Fruit fly (Drosophila melanogaster) whole organism, wandering third instar larva: Measurements from ENCODE around the gene CG14074.
A peak's percentile ranks its signal among the peaks of the same experiment; 100 is the strongest.

Experiments
- Abd-B ChIP-seq: fragments of >200 bp; optimal IDR thresholded peaks from 2 replicates; lab custom pipeline; 2017; ENCODE audit warnings: missing biosample characterization, missing genetic modification characterization
- CG32264 ChIP-seq: fragments of 200-800 bp; sonication (Bioruptor generic); optimal IDR thresholded peaks from 2 replicates; lab custom pipeline; 2016; ENCODE audit warnings: missing biosample characterization, missing genetic modification characterization
- CG9705 ChIP-seq: fragments of 200-800 bp; sonication (Bioruptor generic); optimal IDR thresholded peaks from 2 replicates; lab custom pipeline; 2018; ENCODE audit warnings: missing biosample characterization, mild to moderate bottlenecking, missing genetic modification characterization
- Dif ChIP-seq: fragments of 200-275, 200-300 bp; sonication (Bioruptor generic); optimal IDR thresholded peaks from 2 replicates; lab custom pipeline; 2018; ENCODE audit warnings: missing biosample characterization, missing genetic modification characterization; ENCODE audit not compliant: partially characterized antibody
- GATAd ChIP-seq: sonication (Bioruptor generic); optimal IDR thresholded peaks from 2 replicates; lab custom pipeline; 2016; ENCODE audit warnings: missing biosample characterization, missing genetic modification characterization
- Hnf4 ChIP-seq: fragments of 200-800 bp; sonication (Bioruptor generic); optimal IDR thresholded peaks from 2 replicates; lab custom pipeline; 2016; ENCODE audit warnings: missing biosample characterization, mild to moderate bottlenecking, missing genetic modification characterization
- Hr78 ChIP-seq: fragments of >200 bp; optimal IDR thresholded peaks from 2 replicates; lab custom pipeline; 2017; ENCODE audit warnings: missing biosample characterization, missing genetic modification characterization
- Hr83 ChIP-seq: fragments of 200-300 bp; sonication (Bioruptor generic); optimal IDR thresholded peaks from 2 replicates; lab custom pipeline; 2016; ENCODE audit warnings: missing biosample characterization, mild to moderate bottlenecking, missing genetic modification characterization, moderate library complexity; ENCODE audit not compliant: poor library complexity, severe bottlenecking
- Jra ChIP-seq: sonication (Bioruptor generic); optimal IDR thresholded peaks from 2 replicates; lab custom pipeline; 2016; ENCODE audit warnings: missing biosample characterization, missing genetic modification characterization
- Mio ChIP-seq: sonication (Bioruptor generic); optimal IDR thresholded peaks from 2 replicates; lab custom pipeline; 2016; ENCODE audit warnings: missing biosample characterization, missing genetic modification characterization
- Myc ChIP-seq: fragments of >200 bp; optimal IDR thresholded peaks from 2 replicates; lab custom pipeline; 2017
- OdsH ChIP-seq: fragments of 200-800 bp; sonication (Bioruptor generic); optimal IDR thresholded peaks from 2 replicates; lab custom pipeline; 2016; ENCODE audit warnings: missing biosample characterization, mild to moderate bottlenecking, missing genetic modification characterization
- Rel ChIP-seq, 2 experiments: fragments of 200-800 bp; sonication (Bioruptor generic) in 1 of 2; optimal IDR thresholded peaks; 2 replicates in 1 of 2; 3 replicates in 1 of 2; lab custom pipeline; 2016 to 2019; ENCODE audit warnings: mild to moderate bottlenecking in 2 of 2, missing biosample characterization in 2 of 2, missing genetic modification characterization in 2 of 2, moderate library complexity in 1 of 2
- Sp1 ChIP-seq: fragments of 200-800 bp; sonication (Bioruptor generic); optimal IDR thresholded peaks from 3 replicates; lab custom pipeline; 2019; ENCODE audit warnings: missing biosample characterization, mild to moderate bottlenecking, missing genetic modification characterization, moderate library complexity
- Vsx2 ChIP-seq: fragments of 200-300, 225-300 bp; sonication (Bioruptor generic); optimal IDR thresholded peaks from 2 replicates; lab custom pipeline; 2018; ENCODE audit warnings: missing biosample characterization, missing genetic modification characterization; ENCODE audit not compliant: partially characterized antibody
- brk ChIP-seq: fragments of 200-800 bp; sonication (Bioruptor generic); optimal IDR thresholded peaks from 2 replicates; lab custom pipeline; 2016; ENCODE audit warnings: missing biosample characterization, mild to moderate bottlenecking, missing genetic modification characterization
- dl ChIP-seq, 2 experiments: fragments of 175-275, 200-275 bp in 1 of 2; fragments of 200-275 bp in 1 of 2; sonication (Bioruptor generic); optimal IDR thresholded peaks; lab custom pipeline; 2018; ENCODE audit warnings: mild to moderate bottlenecking in 2 of 2, missing biosample characterization in 2 of 2, missing genetic modification characterization in 2 of 2, moderate library complexity in 2 of 2; ENCODE audit not compliant: partially characterized antibody in 2 of 2, insufficient read depth in 1 of 2
- dmrt93B ChIP-seq: fragments of 200-800 bp; sonication (Bioruptor generic); optimal IDR thresholded peaks from 2 replicates; lab custom pipeline; 2018; ENCODE audit warnings: missing biosample characterization, mild to moderate bottlenecking, missing genetic modification characterization
- dsf ChIP-seq: sonication (Bioruptor generic); optimal IDR thresholded peaks from 2 replicates; lab custom pipeline; 2016; ENCODE audit warnings: missing biosample characterization, missing genetic modification characterization, borderline replicate concordance
- ey ChIP-seq: fragments of 200-800 bp; sonication (Bioruptor generic); optimal IDR thresholded peaks from 2 replicates; lab custom pipeline; 2016; ENCODE audit warnings: missing biosample characterization, missing genetic modification characterization
- foxo ChIP-seq, 2 experiments: fragments of 200-800 bp; sonication (Bioruptor generic); optimal IDR thresholded peaks; 2 replicates in 1 of 2; 3 replicates in 1 of 2; lab custom pipeline; 2016 to 2017; ENCODE audit warnings: missing biosample characterization in 2 of 2, missing genetic modification characterization in 2 of 2
- fru ChIP-seq: fragments of 200-800 bp; sonication (Bioruptor generic); optimal IDR thresholded peaks from 3 replicates; lab custom pipeline; 2016; ENCODE audit warnings: missing biosample characterization, mild to moderate bottlenecking, missing genetic modification characterization
- h ChIP-seq: fragments of 200-800 bp; sonication (Bioruptor generic); optimal IDR thresholded peaks from 3 replicates; lab custom pipeline; 2016; ENCODE audit warnings: missing biosample characterization, mild to moderate bottlenecking, missing genetic modification characterization
- jim ChIP-seq: fragments of 175-275, 200-325 bp; sonication (Bioruptor generic); optimal IDR thresholded peaks from 2 replicates; lab custom pipeline; 2016; ENCODE audit warnings: missing biosample characterization, mild to moderate bottlenecking, missing genetic modification characterization
- lola ChIP-seq: fragments of >200 bp; optimal IDR thresholded peaks from 2 replicates; lab custom pipeline; 2017; ENCODE audit warnings: missing biosample characterization, missing genetic modification characterization
- psq ChIP-seq: fragments of 200-800 bp; sonication (Bioruptor generic); optimal IDR thresholded peaks from 3 replicates; lab custom pipeline; 2017; ENCODE audit warnings: missing biosample characterization, mild to moderate bottlenecking, missing genetic modification characterization, moderate library complexity
- rgr ChIP-seq: fragments of 200-800 bp; sonication (Bioruptor generic); optimal IDR thresholded peaks from 3 replicates; lab custom pipeline; 2016; ENCODE audit warnings: missing biosample characterization, mild to moderate bottlenecking, missing genetic modification characterization
- sage ChIP-seq: fragments of 200-800 bp; sonication (Bioruptor generic); optimal IDR thresholded peaks from 2 replicates; lab custom pipeline; 2016; ENCODE audit warnings: missing biosample characterization, mild to moderate bottlenecking, missing genetic modification characterization
- sv ChIP-seq: fragments of 200-800 bp; sonication (Bioruptor generic); optimal IDR thresholded peaks from 3 replicates; lab custom pipeline; 2016; ENCODE audit warnings: missing biosample characterization, missing genetic modification characterization
- tai ChIP-seq: sonication (Bioruptor generic); optimal IDR thresholded peaks from 2 replicates; lab custom pipeline; 2016; ENCODE audit warnings: missing biosample characterization, missing genetic modification characterization
- usp ChIP-seq: fragments of >200 bp; optimal IDR thresholded peaks from 2 replicates; lab custom pipeline; 2017; ENCODE audit warnings: missing biosample characterization, missing genetic modification characterization

Gene CG14074

DNA sequence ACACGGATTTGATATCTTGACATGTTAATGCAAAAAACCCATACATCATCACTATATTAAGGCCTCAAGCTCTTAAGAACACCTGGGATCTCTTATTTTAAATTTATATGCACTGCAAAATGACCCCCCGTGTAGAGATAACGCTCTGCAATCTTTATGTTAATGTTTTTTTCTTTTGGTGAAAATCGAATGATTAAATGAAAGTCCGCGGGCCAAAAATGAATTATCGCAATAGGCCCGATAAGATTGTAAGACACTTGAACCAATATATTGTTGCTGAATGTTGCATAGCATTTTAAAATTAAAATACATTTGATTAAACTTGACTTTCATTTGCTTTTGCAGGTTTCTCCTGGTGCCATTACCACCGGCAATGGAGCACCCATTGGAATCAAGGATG lies 40.0 kb upstream of the CG14074 start:
- no peak for TF ChIP-seq Hr78 (GFP tag; lab: Kevin White, UChicago)
- TF ChIP-seq h (GFP tag; lab: Kevin White, UChicago), result no peak
- no peak for TF ChIP-seq sage
- no peak for TF ChIP-seq Mio (GFP tag; lab: Kevin White, UChicago)
- TF ChIP-seq CG9705 (GFP tag; lab: Kevin White, UChicago), result no peak
- no peak for TF ChIP-seq fru (GFP tag; lab: Kevin White, UChicago)
- no peak for TF ChIP-seq Rel (GFP tag; optimal IDR thresholded peaks at IDR 0.05; lab: Kevin White, UChicago)
- TF ChIP-seq Rel (tag; optimal IDR thresholded peaks at IDR 0.05; lab: Kevin White, UChicago), result peak; percentile 27
- TF ChIP-seq OdsH (GFP tag; lab: Kevin White, UChicago), result no peak
- TF ChIP-seq Myc (lab: Kevin White, UChicago), result no peak
- no peak for TF ChIP-seq dsf (GFP tag; lab: Kevin White, UChicago)
- no peak for TF ChIP-seq GATAd (GFP tag; lab: Kevin White, UChicago)
- TF ChIP-seq Vsx2 (GFP tag; lab: Kevin White, UChicago), result no peak
- TF ChIP-seq psq (GFP tag; lab: Kevin White, UChicago), result no peak
- TF ChIP-seq sv (GFP tag; lab: Kevin White, UChicago), result no peak
- no peak for TF ChIP-seq lola (GFP tag; lab: Kevin White, UChicago)
- TF ChIP-seq brk (GFP tag; lab: Kevin White, UChicago), result peak; percentile 9
- no peak for TF ChIP-seq ey

- peak; percentile 86 for TF ChIP-seq Myc (lab: Kevin White, UChicago)
- no peak for TF ChIP-seq sage
- TF ChIP-seq tai (GFP tag; lab: Kevin White, UChicago), result no peak
- peak; percentile 28 for TF ChIP-seq Vsx2 (GFP tag; lab: Kevin White, UChicago)
Measured at dm6 chr3L:18828318-18828717, 37.7 kb upstream of the CG14074 start.

DNA sequence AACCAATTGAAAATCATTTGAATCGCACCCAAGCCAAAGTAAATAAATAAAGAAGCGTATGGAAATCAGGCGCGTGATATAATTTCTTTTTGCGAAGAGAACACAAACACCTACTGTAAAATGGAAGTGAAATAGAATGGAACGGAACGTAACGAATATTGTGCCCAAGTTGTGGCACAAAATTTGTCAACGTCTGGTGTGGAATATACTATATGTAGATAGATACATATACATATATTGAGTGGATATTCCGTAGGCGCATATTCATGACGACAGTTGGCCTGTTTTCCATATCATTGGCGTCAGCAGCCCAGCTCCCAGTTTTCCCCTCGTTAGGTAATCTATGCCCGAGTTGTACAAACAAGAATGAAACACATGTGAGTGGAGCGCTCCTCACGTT lies 33.8 kb upstream of the CG14074 start:
- TF ChIP-seq sv (GFP tag; lab: Kevin White, UChicago) (no peak), GATAd (GFP tag; lab: Kevin White, UChicago) (no peak), Hnf4 (GFP tag; lab: Kevin White, UChicago) (no peak), Sp1 (no peak), Hr83 (GFP tag; lab: Kevin White, UChicago) (no peak), sage (no peak), foxo (GFP tag; optimal IDR thresholded peaks at IDR 0.05; lab: Kevin White, UChicago) (no peak), ey (no peak), Abd-B (GFP tag; lab: Kevin White, UChicago) (no peak), Jra (GFP tag; lab: Kevin White, UChicago) (no peak), dl (GFP tag; optimal IDR thresholded peaks at IDR 0.05; lab: Kevin White, UChicago; ENCODE audit: insufficient read depth in 1 of 2, partially characterized antibody in 2 of 2) (no peak), rgr (GFP tag; lab: Kevin White, UChicago) (no peak), dsf (GFP tag; lab: Kevin White, UChicago) (no peak), OdsH (GFP tag; lab: Kevin White, UChicago) (no peak), psq (GFP tag; lab: Kevin White, UChicago) (no peak), Rel (GFP tag; optimal IDR thresholded peaks at IDR 0.05; lab: Kevin White, UChicago) (no peak), Rel (tag; optimal IDR thresholded peaks at IDR 0.05; lab: Kevin White, UChicago) (no peak), CG32264 (GFP tag; lab: Kevin White, UChicago) (no peak), jim (GFP tag; lab: Kevin White, UChicago) (no peak), brk (GFP tag; lab: Kevin White, UChicago) (no peak), h (GFP tag; lab: Kevin White, UChicago) (no peak)

DNA sequence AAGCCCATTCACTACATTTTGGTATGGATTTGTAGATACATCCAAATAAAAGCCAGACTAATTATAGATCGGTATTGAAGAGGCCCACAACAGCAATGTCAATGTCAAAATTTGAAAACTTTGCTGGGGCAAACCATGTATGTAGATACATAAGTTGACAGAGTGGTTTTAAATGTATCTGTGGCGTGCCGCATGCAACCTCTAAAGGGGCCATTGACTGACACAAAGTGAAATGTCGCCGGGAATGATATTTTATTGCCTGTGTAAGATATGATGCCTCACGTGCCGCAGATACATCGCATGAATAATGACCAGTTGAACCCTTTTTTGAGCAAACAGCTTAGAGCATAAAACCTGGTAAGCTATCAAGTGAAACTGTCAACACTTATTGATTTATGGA lies 33.3 kb upstream of the CG14074 start:
- no peak for TF ChIP-seq brk (GFP tag; lab: Kevin White, UChicago)
- TF ChIP-seq Dif (GFP tag; lab: Kevin White, UChicago), result no peak
- TF ChIP-seq OdsH (GFP tag; lab: Kevin White, UChicago), result no peak
- no peak for TF ChIP-seq dsf (GFP tag; lab: Kevin White, UChicago)
- TF ChIP-seq Rel (GFP tag; optimal IDR thresholded peaks at IDR 0.05; lab: Kevin White, UChicago), result no peak
- no peak for TF ChIP-seq Rel (tag; optimal IDR thresholded peaks at IDR 0.05; lab: Kevin White, UChicago)
- TF ChIP-seq dmrt93B (GFP tag; lab: Kevin White, UChicago), result no peak
- no peak for TF ChIP-seq Jra (GFP tag; lab: Kevin White, UChicago)
- TF ChIP-seq Myc (lab: Kevin White, UChicago), result no peak
- TF ChIP-seq rgr (GFP tag; lab: Kevin White, UChicago), result no peak
- TF ChIP-seq tai (GFP tag; lab: Kevin White, UChicago), result no peak
- TF ChIP-seq sage, result no peak
- no peak for TF ChIP-seq sv (GFP tag; lab: Kevin White, UChicago)
- no peak for TF ChIP-seq GATAd (GFP tag; lab: Kevin White, UChicago)
- TF ChIP-seq CG32264 (GFP tag; lab: Kevin White, UChicago), result no peak
- no peak for TF ChIP-seq Mio (GFP tag; lab: Kevin White, UChicago)
- no peak for TF ChIP-seq usp
- no peak for TF ChIP-seq h (GFP tag; lab: Kevin White, UChicago)
